Worm (Caenorhabditis elegans) whole organism, mixed stage, embryonic: Measurements from ENCODE around the gene cyn-4.

Experiments used
- M03D4.4 ChIP-seq: sonication (generic microtip); optimal IDR thresholded peaks from 2 replicates; lab custom pipeline; 2017; ENCODE audit warnings: mild to moderate bottlenecking, missing genetic modification characterization, missing compliant biosample characterization
- bed-3 ChIP-seq: fragments of 200-800 bp; sonication (Bioruptor generic); optimal IDR thresholded peaks from 3 replicates; lab custom pipeline; 2018; ENCODE audit warnings: mild to moderate bottlenecking, missing genetic modification characterization, moderate library complexity, missing compliant biosample characterization
- blmp-1 ChIP-seq: fragments of 150-350 bp; optimal IDR thresholded peaks from 2 replicates; lab custom pipeline; 2014; ENCODE audit warnings: missing biosample characterization, missing genetic modification characterization
- ceh-39 ChIP-seq: fragments of 150-350 bp; optimal IDR thresholded peaks from 2 replicates; lab custom pipeline; 2014; ENCODE audit warnings: missing biosample characterization, missing genetic modification characterization
- ceh-83 ChIP-seq: fragments of 200-800 bp; sonication (Bioruptor generic); optimal IDR thresholded peaks from 2 replicates; lab custom pipeline; 2018; ENCODE audit warnings: mild to moderate bottlenecking, missing genetic modification characterization, missing compliant biosample characterization
- ces-1 ChIP-seq: fragments of 150-350 bp; optimal IDR thresholded peaks from 2 replicates; lab custom pipeline; 2014; ENCODE audit warnings: missing biosample characterization, missing genetic modification reagents, missing genetic modification characterization
- cnd-1 ChIP-seq: fragments of 200-800 bp; sonication (Bioruptor generic); optimal IDR thresholded peaks from 2 replicates; lab custom pipeline; 2018; ENCODE audit warnings: mild to moderate bottlenecking, missing genetic modification characterization, missing compliant biosample characterization
- elt-3 ChIP-seq: fragments of 150-350 bp; optimal IDR thresholded peaks from 2 replicates; lab custom pipeline; 2014; ENCODE audit warnings: missing biosample characterization, missing genetic modification characterization
- flh-1 ChIP-seq: fragments of 200-800 bp; sonication (Bioruptor generic); optimal IDR thresholded peaks from 2 replicates; lab custom pipeline; 2018; ENCODE audit warnings: mild to moderate bottlenecking, missing genetic modification characterization, moderate library complexity, missing compliant biosample characterization
- hlh-1 ChIP-seq: fragments of 150-350 bp; optimal IDR thresholded peaks from 2 replicates; lab custom pipeline; 2014; ENCODE audit warnings: missing biosample characterization, missing genetic modification reagents, missing genetic modification characterization
- lin-32 ChIP-seq: fragments of 200-800 bp; sonication (Bioruptor generic); optimal IDR thresholded peaks from 2 replicates; lab custom pipeline; 2018; ENCODE audit warnings: mild to moderate bottlenecking, missing genetic modification characterization, missing compliant biosample characterization
- lsy-2 ChIP-seq: fragments of 150-350 bp; optimal IDR thresholded peaks from 2 replicates; lab custom pipeline; 2014; ENCODE audit warnings: missing biosample characterization, missing genetic modification characterization
- mab-5 ChIP-seq: fragments of 150-350 bp; optimal IDR thresholded peaks from 2 replicates; lab custom pipeline; 2014; ENCODE audit warnings: missing biosample characterization, missing genetic modification characterization
- mep-1 ChIP-seq: fragments of 150-350 bp; optimal IDR thresholded peaks from 2 replicates; lab custom pipeline; 2017; ENCODE audit warnings: missing biosample characterization, missing genetic modification reagents, missing genetic modification characterization, inconsistent platforms
- mls-2 ChIP-seq: sonication (generic microtip); optimal IDR thresholded peaks from 2 replicates; lab custom pipeline; 2016; ENCODE audit warnings: mild to moderate bottlenecking, missing genetic modification characterization, moderate library complexity, missing compliant biosample characterization
- nhr-12 ChIP-seq: fragments of 150-350 bp; optimal IDR thresholded peaks from 2 replicates; lab custom pipeline; 2014; ENCODE audit warnings: missing biosample characterization, missing genetic modification characterization
- nhr-2 ChIP-seq: fragments of 150-350 bp; optimal IDR thresholded peaks from 2 replicates; lab custom pipeline; 2014; ENCODE audit warnings: missing biosample characterization, missing genetic modification characterization
- nhr-237 ChIP-seq: fragments of 150-350 bp; optimal IDR thresholded peaks from 2 replicates; lab custom pipeline; 2014; ENCODE audit warnings: missing biosample characterization, missing genetic modification characterization
- nhr-28 ChIP-seq: fragments of 150-350 bp; optimal IDR thresholded peaks from 2 replicates; lab custom pipeline; 2014; ENCODE audit warnings: missing biosample characterization, missing genetic modification characterization
- pha-4 ChIP-seq: fragments of 150-350 bp; optimal IDR thresholded peaks from 2 replicates; lab custom pipeline; 2018; ENCODE audit warnings: missing biosample characterization, missing genetic modification reagents, missing genetic modification characterization
- sem-2 ChIP-seq: fragments of 200-800 bp; sonication (Bioruptor generic); optimal IDR thresholded peaks from 2 replicates; lab custom pipeline; 2018; ENCODE audit warnings: mild to moderate bottlenecking, missing genetic modification characterization, missing compliant biosample characterization
- snpc-4 ChIP-seq: fragments of 150-350 bp; optimal IDR thresholded peaks from 2 replicates; lab custom pipeline; 2014; ENCODE audit warnings: missing biosample characterization, missing genetic modification characterization
- sptf-1 ChIP-seq: sonication (generic microtip); optimal IDR thresholded peaks from 2 replicates; lab custom pipeline; 2017; ENCODE audit warnings: mild to moderate bottlenecking, missing genetic modification characterization, moderate library complexity, missing compliant biosample characterization
- tbx-8 ChIP-seq: fragments of 200-800 bp; sonication (Bioruptor generic); optimal IDR thresholded peaks from 2 replicates; lab custom pipeline; 2018; ENCODE audit warnings: mild to moderate bottlenecking, missing genetic modification characterization, moderate library complexity, missing compliant biosample characterization
- unc-120 ChIP-seq: sonication (generic microtip); optimal IDR thresholded peaks from 2 replicates; lab custom pipeline; 2017; ENCODE audit warnings: missing genetic modification characterization, missing compliant biosample characterization; ENCODE audit not compliant: poor library complexity, severe bottlenecking
- unc-39 ChIP-seq: fragments of 150-350 bp; optimal IDR thresholded peaks from 2 replicates; lab custom pipeline; 2014; ENCODE audit warnings: missing biosample characterization, missing genetic modification characterization
- unc-62 ChIP-seq: fragments of 150-350 bp; optimal IDR thresholded peaks from 2 replicates; lab custom pipeline; 2014; ENCODE audit warnings: missing biosample characterization, missing genetic modification reagents, missing genetic modification characterization
- ztf-11 ChIP-seq: fragments of 150-350 bp; optimal IDR thresholded peaks from 2 replicates; lab custom pipeline; 2014; ENCODE audit warnings: missing biosample characterization, missing genetic modification characterization

The cyn-4 gene

ce11 chrII:10861723-10862486 lies 10.5 kb downstream of the cyn-4 start:
- TF ChIP-seq mls-2 (no peak), unc-120 (tag; lab: Kevin White, UChicago) (no peak), nhr-2 (tag; lab: Kevin White, UChicago) (no peak), hlh-1 (no peak), sem-2 (GFP tag; lab: Kevin White, UChicago) (no peak), ztf-11 (tag; lab: Kevin White, UChicago) (no peak), tbx-8 (GFP tag; lab: Kevin White, UChicago) (no peak), pha-4 (tag; lab: Kevin White, UChicago) (no peak), lsy-2 (no peak), cnd-1 (tag; lab: Kevin White, UChicago) (no peak), mab-5 (tag; lab: Kevin White, UChicago) (no peak), ceh-83 (no peak), sptf-1 (tag; lab: Kevin White, UChicago) (no peak)

- TF ChIP-seq ces-1 (GFP tag; lab: Kevin White, UChicago) (no peak), mab-5 (tag; lab: Kevin White, UChicago) (no peak), sem-2 (GFP tag; lab: Kevin White, UChicago) (no peak), lin-32 (GFP tag; lab: Kevin White, UChicago) (no peak), nhr-2 (tag; lab: Kevin White, UChicago) (no peak), unc-62 (GFP tag; lab: Kevin White, UChicago) (no peak), bed-3 (no peak)
- TF ChIP-seq, all 35 proteins: peak for 0
These were observed 11.1 kb downstream of the cyn-4 start for ce11 chrII:10861305-10861704.

- no peak for TF ChIP-seq pha-4 (tag; lab: Kevin White, UChicago)
- TF ChIP-seq flh-1 (GFP tag; lab: Kevin White, UChicago) = no peak
- no peak for TF ChIP-seq lin-32 (GFP tag; lab: Kevin White, UChicago)
These were observed 11.6 kb downstream of the cyn-4 start, which contains the start of gene M106.3 for ce11 chrII:10860840-10861239. Gene M106.3 (minus strand): TSS chrII:10860909.

ce11 chrII:10859359-10859758 lies 13.1 kb downstream of the cyn-4 start:
- TF ChIP-seq nhr-12 (tag; lab: Kevin White, UChicago) = no peak
- TF ChIP-seq M03D4.4 = no peak
- TF ChIP-seq unc-39 (tag; lab: Kevin White, UChicago) = no peak
- no peak for TF ChIP-seq lsy-2
- no peak for TF ChIP-seq ztf-11 (tag; lab: Kevin White, UChicago)
- no peak for TF ChIP-seq ces-1 (GFP tag; lab: Kevin White, UChicago)
- no peak for TF ChIP-seq nhr-237 (tag; lab: Kevin White, UChicago)
- no peak for TF ChIP-seq mls-2
- no peak for TF ChIP-seq nhr-2 (tag; lab: Kevin White, UChicago)
- no peak for TF ChIP-seq cnd-1 (tag; lab: Kevin White, UChicago)
- no peak for TF ChIP-seq ceh-83
- no peak for TF ChIP-seq mep-1
- TF ChIP-seq elt-3 (tag; lab: Kevin White, UChicago) = no peak
- TF ChIP-seq unc-120 (tag; lab: Kevin White, UChicago) = no peak
- no peak for TF ChIP-seq nhr-28 (tag; lab: Kevin White, UChicago)
- TF ChIP-seq tbx-8 (GFP tag; lab: Kevin White, UChicago) = no peak
- no peak for TF ChIP-seq flh-1 (GFP tag; lab: Kevin White, UChicago)
- no peak for TF ChIP-seq blmp-1 (tag; lab: Kevin White, UChicago)

ce11 chrII:10857077-10857476 lies 15.3 kb downstream of the cyn-4 start, which contains the start of gene M106.7:
Gene M106.7 (minus strand): TSS chrII:10857177.
- TF ChIP-seq ces-1 (GFP tag; lab: Kevin White, UChicago) = no peak

ce11 chrII:10852880-10853279 lies 19.5 kb downstream of the cyn-4 start:
- TF ChIP-seq ceh-39 (tag; lab: Kevin White, UChicago) = no peak
- TF ChIP-seq snpc-4 = no peak
- no peak for TF ChIP-seq hlh-1
- no peak for TF ChIP-seq mep-1
- TF ChIP-seq, all 35 proteins: peak for 0
